Fruit fly (Drosophila melanogaster): ENCODE measurements around the gene CG9192.

CG9192 gene

dm6 chr3L:1258547-1258946, 20.4 kb upstream of the CG9192 start (continued):
- TF ChIP-seq CG6683 (GFP tag; optimal IDR thresholded peaks at IDR 0.05) (no peak), H2.0 (GFP tag; IDR thresholded peaks at IDR 0.05) (no peak), Fer1 (GFP tag; optimal IDR thresholded peaks at IDR 0.05) (no peak), en (GFP tag; optimal IDR thresholded peaks at IDR 0.05) (no peak), chif (GFP tag; optimal IDR thresholded peaks at IDR 0.05) (no peak), BEAF-32 (GFP tag; optimal IDR thresholded peaks at IDR 0.05) (no peak), CG13123 (GFP tag; optimal IDR thresholded peaks at IDR 0.05) (no peak), CG14441 (GFP tag; IDR thresholded peaks at IDR 0.05) (peak; percentile 41; the same call in 1 of the 2 replicates), psq (GFP tag; optimal IDR thresholded peaks at IDR 0.05) (no peak), ci (GFP tag; IDR thresholded peaks at IDR 0.05) (no peak), CG16813 (GFP tag; IDR thresholded peaks at IDR 0.05; ENCODE audit: partially characterized antibody) (no peak), Fer3 (tag; optimal IDR thresholded peaks at IDR 0.05) (peak; percentile 53), CG32532 (GFP tag; IDR thresholded peaks at IDR 0.05) (peak; percentile 51), CG14965 (GFP tag; optimal IDR thresholded peaks at IDR 0.05; ENCODE audit: borderline replicate concordance) (no peak), CG43689 (GFP tag; IDR thresholded peaks at IDR 0.05) (no peak), gfzf (GFP tag; optimal IDR thresholded peaks at IDR 0.05) (no peak), Dbx (GFP tag; IDR thresholded peaks at IDR 0.05) (no peak), HLH54F (GFP tag; optimal IDR thresholded peaks at IDR 0.05) (no peak), Atf6 (GFP tag; IDR thresholded peaks at IDR 0.05) (peak; percentile 66; the same call in 1 of the 2 replicates), CG12744 (GFP tag; optimal IDR thresholded peaks at IDR 0.05) (no peak), Dek (tag; optimal IDR thresholded peaks at IDR 0.05) (peak; percentile 28), aop (GFP tag; IDR thresholded peaks at IDR 0.05) (no peak), tll (GFP tag; optimal IDR thresholded peaks at IDR 0.05) (no peak), jing (GFP tag; optimal IDR thresholded peaks at IDR 0.05) (no peak), cwo (GFP tag; optimal IDR thresholded peaks at IDR 0.05) (peak; percentile 61), CG5245 (GFP tag; optimal IDR thresholded peaks at IDR 0.05) (no peak), CG13624 (GFP tag; optimal IDR thresholded peaks at IDR 0.05) (no peak), CG8478 (optimal IDR thresholded peaks at IDR 0.05) (no peak), fd3F (GFP tag; optimal IDR thresholded peaks at IDR 0.05) (peak; percentile 43), CG11695 (GFP tag; IDR thresholded peaks at IDR 0.05) (0 out of 3 replicates have a peak, but pooled peaks have one; percentile 50), Blimp-1 (GFP tag; optimal IDR thresholded peaks at IDR 0.05) (no peak), CG32772 (GFP tag; IDR thresholded peaks at IDR 0.05) (no peak), Myb (GFP tag; optimal IDR thresholded peaks at IDR 0.05) (no peak), Lpt (GFP tag; optimal IDR thresholded peaks at IDR 0.05) (no peak), grn (GFP tag; optimal IDR thresholded peaks at IDR 0.05) (no peak), Sin3A (optimal IDR thresholded peaks at IDR 0.05) (no peak), CG1233 (GFP tag; optimal IDR thresholded peaks at IDR 0.05) (peak; percentile 3), dmrt11E (tag; optimal IDR thresholded peaks at IDR 0.05) (no peak), seq (GFP tag; IDR thresholded peaks at IDR 0.05) (no peak; the same call in 1 of the 2 replicates), CG34224 (GFP tag; IDR thresholded peaks at IDR 0.05; ENCODE audit: partially characterized antibody) (no peak), CG17385 (GFP tag; optimal IDR thresholded peaks at IDR 0.05) (peak; percentile 15), CG1832 (GFP tag; optimal IDR thresholded peaks at IDR 0.05) (no peak), Doc3 (GFP tag; IDR thresholded peaks at IDR 0.05; ENCODE audit: partially characterized antibody) (no peak), CG7786 (GFP tag; optimal IDR thresholded peaks at IDR 0.05) (no peak), nerfin-1 (tag; optimal IDR thresholded peaks at IDR 0.05) (no peak), CG6791 (GFP tag; IDR thresholded peaks at IDR 0.05; ENCODE audit: partially characterized antibody) (no peak), Ets97D (GFP tag; optimal IDR thresholded peaks at IDR 0.05) (no peak), sna (GFP tag; IDR thresholded peaks at IDR 0.05; ENCODE audit: partially characterized antibody) (no peak), CG8359 (GFP tag; optimal IDR thresholded peaks at IDR 0.05; ENCODE audit: borderline replicate concordance) (no peak), CG7357 (GFP tag; IDR thresholded peaks at IDR 0.05) (no peak), CTCF (GFP tag; optimal IDR thresholded peaks at IDR 0.05) (no peak), dmrt99B (tag; optimal IDR thresholded peaks at IDR 0.05) (peak; percentile 20)

All from whole organism, embryonic.